Worm (Caenorhabditis elegans) whole organism, late embryonic: ENCODE data around the gene C16A11.10.

Experiments used
- F13H6.1 ChIP-seq: sonication (generic microtip); optimal IDR thresholded peaks from 2 replicates; lab custom pipeline; 2016; ENCODE audit warnings: missing genetic modification characterization, missing compliant biosample characterization
- K02D7.2 ChIP-seq: sonication (generic microtip); optimal IDR thresholded peaks from 2 replicates; lab custom pipeline; 2017; ENCODE audit warnings: mild to moderate bottlenecking, missing genetic modification characterization, missing compliant biosample characterization
- T23F11.4 ChIP-seq: fragments of 200-800 bp; sonication (Bioruptor generic); optimal IDR thresholded peaks from 2 replicates; lab custom pipeline; 2018; ENCODE audit warnings: mild to moderate bottlenecking, missing genetic modification characterization, missing compliant biosample characterization
- Y22D7AL.16 ChIP-seq: sonication (generic microtip); optimal IDR thresholded peaks from 2 replicates; lab custom pipeline; 2016; ENCODE audit warnings: missing genetic modification characterization, missing compliant biosample characterization
- ama-1 ChIP-seq: fragments of 150-350 bp; optimal IDR thresholded peaks from 2 replicates; lab custom pipeline; 2014
- ceh-18 ChIP-seq: sonication (generic microtip); optimal IDR thresholded peaks from 2 replicates; lab custom pipeline; 2016; ENCODE audit warnings: missing genetic modification characterization, missing compliant biosample characterization
- ceh-19 ChIP-seq: fragments of 200-800 bp; sonication (Bioruptor generic); optimal IDR thresholded peaks from 2 replicates; lab custom pipeline; 2018; ENCODE audit warnings: mild to moderate bottlenecking, missing genetic modification characterization, missing compliant biosample characterization
- ceh-2 ChIP-seq: sonication (generic microtip); optimal IDR thresholded peaks from 2 replicates; lab custom pipeline; 2016; ENCODE audit warnings: missing genotype, missing genetic modification characterization, missing compliant biosample characterization
- ceh-22 ChIP-seq: sonication (generic microtip); optimal IDR thresholded peaks from 2 replicates; lab custom pipeline; 2017; ENCODE audit warnings: missing biosample characterization, missing genetic modification characterization
- ceh-31 ChIP-seq: sonication (generic microtip); optimal IDR thresholded peaks from 2 replicates; lab custom pipeline; 2016; ENCODE audit warnings: missing genetic modification characterization, missing compliant biosample characterization
- ceh-48 ChIP-seq: sonication (generic microtip); optimal IDR thresholded peaks from 2 replicates; lab custom pipeline; 2016; ENCODE audit warnings: missing genetic modification characterization, inconsistent platforms, missing compliant biosample characterization
- ceh-6 ChIP-seq: fragments of 200-800 bp; sonication (Bioruptor generic); optimal IDR thresholded peaks from 2 replicates; lab custom pipeline; 2018; ENCODE audit warnings: mild to moderate bottlenecking, missing genetic modification characterization, missing compliant biosample characterization
- ceh-9 ChIP-seq: sonication (generic microtip); optimal IDR thresholded peaks from 2 replicates; lab custom pipeline; 2016; ENCODE audit warnings: mild to moderate bottlenecking, missing genetic modification characterization, inconsistent platforms, missing compliant biosample characterization
- che-1 ChIP-seq: sonication (generic microtip); optimal IDR thresholded peaks from 2 replicates; lab custom pipeline; 2016; ENCODE audit warnings: mild to moderate bottlenecking, missing genetic modification characterization, missing compliant biosample characterization
- dve-1 ChIP-seq: sonication (generic microtip); optimal IDR thresholded peaks from 2 replicates; lab custom pipeline; 2017; ENCODE audit warnings: antibody characterized with exemption, mild to moderate bottlenecking, missing genetic modification characterization, missing compliant biosample characterization
- elt-2 ChIP-seq: sonication (generic microtip); optimal IDR thresholded peaks from 2 replicates; lab custom pipeline; 2016; ENCODE audit warnings: missing genetic modification reagents, missing genetic modification characterization, missing compliant biosample characterization
- elt-4 ChIP-seq: sonication (generic microtip); optimal IDR thresholded peaks from 2 replicates; lab custom pipeline; 2016; ENCODE audit warnings: missing genetic modification characterization, missing compliant biosample characterization
- eyg-1 ChIP-seq: sonication (generic microtip); optimal IDR thresholded peaks from 2 replicates; lab custom pipeline; 2016; ENCODE audit warnings: missing genotype, missing genetic modification characterization, missing compliant biosample characterization
- fax-1 ChIP-seq: sonication (generic microtip); optimal IDR thresholded peaks from 2 replicates; lab custom pipeline; 2016; ENCODE audit warnings: missing genotype, missing genetic modification characterization, missing compliant biosample characterization
- fkh-10 ChIP-seq: fragments of 150-350 bp; optimal IDR thresholded peaks from 2 replicates; lab custom pipeline; 2014; ENCODE audit warnings: missing biosample characterization, missing genetic modification reagents, missing genetic modification characterization
- gmeb-2 ChIP-seq: sonication (generic microtip); optimal IDR thresholded peaks from 2 replicates; lab custom pipeline; 2016; ENCODE audit warnings: missing genetic modification characterization, inconsistent platforms, missing compliant biosample characterization
- hlh-15 ChIP-seq: sonication (generic microtip); optimal IDR thresholded peaks from 2 replicates; lab custom pipeline; 2016; ENCODE audit warnings: missing genetic modification characterization, missing compliant biosample characterization
- hlh-30 ChIP-seq: sonication (generic microtip); optimal IDR thresholded peaks from 2 replicates; lab custom pipeline; 2017; ENCODE audit warnings: antibody characterized with exemption, missing genetic modification characterization, missing compliant biosample characterization; ENCODE audit not compliant: insufficient read depth
- hlh-6 ChIP-seq: sonication (generic microtip); optimal IDR thresholded peaks from 2 replicates; lab custom pipeline; 2016; ENCODE audit warnings: missing genotype, missing genetic modification characterization, missing compliant biosample characterization
- madf-2 ChIP-seq: sonication (generic microtip); optimal IDR thresholded peaks from 2 replicates; lab custom pipeline; 2017; ENCODE audit warnings: missing genetic modification characterization, missing compliant biosample characterization
- mec-3 ChIP-seq: sonication (generic microtip); optimal IDR thresholded peaks from 2 replicates; lab custom pipeline; 2016; ENCODE audit warnings: borderline replicate concordance, missing genetic modification characterization, missing compliant biosample characterization
- nfya-1 ChIP-seq: sonication (generic microtip); optimal IDR thresholded peaks from 2 replicates; lab custom pipeline; 2017; ENCODE audit warnings: missing genetic modification characterization, mild to moderate bottlenecking, missing compliant biosample characterization, antibody characterized with exemption, moderate library complexity
- odd-2 ChIP-seq: sonication (generic microtip); optimal IDR thresholded peaks from 2 replicates; lab custom pipeline; 2017; ENCODE audit warnings: antibody characterized with exemption, mild to moderate bottlenecking, missing genetic modification characterization, missing compliant biosample characterization
- pag-3 ChIP-seq: sonication (generic microtip); optimal IDR thresholded peaks from 2 replicates; lab custom pipeline; 2016; ENCODE audit warnings: missing compliant biosample characterization, missing genetic modification characterization, borderline replicate concordance
- pha-2 ChIP-seq: sonication (generic microtip); optimal IDR thresholded peaks from 2 replicates; lab custom pipeline; 2017; ENCODE audit warnings: mild to moderate bottlenecking, missing genetic modification characterization, missing compliant biosample characterization
- pqm-1 ChIP-seq: sonication (generic microtip); optimal IDR thresholded peaks from 2 replicates; lab custom pipeline; 2016; ENCODE audit warnings: missing genetic modification characterization, missing compliant biosample characterization
- pros-1 ChIP-seq: fragments of 150-350 bp; optimal IDR thresholded peaks from 2 replicates; lab custom pipeline; 2014; ENCODE audit warnings: missing biosample characterization, missing genetic modification reagents, missing genetic modification characterization
- ttx-3 ChIP-seq: sonication (generic microtip); optimal IDR thresholded peaks from 2 replicates; lab custom pipeline; 2016; ENCODE audit warnings: missing genetic modification reagents, missing genetic modification characterization, missing compliant biosample characterization
- unc-3 ChIP-seq, 2 experiments: fragments of 200-800 bp in 1 of 2; sonication (Bioruptor generic) in 1 of 2; sonication (generic microtip) in 1 of 2; conservative IDR thresholded peaks in 1 of 2; optimal IDR thresholded peaks in 1 of 2; 2 replicates each; pipeline versions ENCODE4 v1.3.6 to Lab custom; 2016 to 2022; ENCODE audit warnings: missing compliant biosample characterization in 2 of 2, missing genetic modification characterization in 2 of 2, missing genetic modification reagents in 1 of 2
- unc-42 ChIP-seq: sonication (generic microtip); optimal IDR thresholded peaks from 2 replicates; lab custom pipeline; 2016; ENCODE audit warnings: missing genotype, missing genetic modification characterization, missing compliant biosample characterization
- unc-86 ChIP-seq: sonication (generic microtip); optimal IDR thresholded peaks from 2 replicates; lab custom pipeline; 2016; ENCODE audit warnings: missing genetic modification characterization, missing compliant biosample characterization
- zip-5 ChIP-seq: sonication (generic microtip); optimal IDR thresholded peaks from 2 replicates; lab custom pipeline; 2016; ENCODE audit warnings: missing genetic modification characterization, missing compliant biosample characterization
- ztf-16 ChIP-seq: sonication (generic microtip); optimal IDR thresholded peaks from 2 replicates; lab custom pipeline; 2017; ENCODE audit warnings: missing genetic modification characterization, missing compliant biosample characterization

C16A11.10 gene

DNA sequence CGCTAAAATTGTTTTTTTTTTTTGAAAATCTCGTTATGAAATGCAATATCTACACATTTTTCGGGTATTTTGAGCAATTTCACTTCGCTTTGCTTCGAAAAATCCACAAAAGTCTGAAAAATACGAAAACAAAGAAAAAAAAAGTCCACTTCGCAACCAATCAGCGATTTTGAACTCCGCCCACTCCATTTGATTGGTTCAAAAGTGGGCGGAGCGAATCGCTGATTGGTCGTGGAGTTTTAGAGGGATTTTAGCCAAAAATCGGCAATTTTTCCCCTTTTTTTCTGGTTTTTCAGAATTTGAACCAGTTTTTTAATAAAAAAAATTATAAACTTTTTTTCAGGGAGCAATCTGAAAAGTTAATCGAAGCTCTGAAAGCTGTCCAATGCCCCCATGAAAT is 7.8 kb downstream of the C16A11.10 start:
- TF ChIP-seq nfya-1 (tag; lab: Kevin White, UChicago) (peak; percentile 93), pqm-1 (no peak), T23F11.4 (GFP tag; lab: Kevin White, UChicago) (no peak)
- TF ChIP-seq, all 69 proteins: peak for 1

DNA sequence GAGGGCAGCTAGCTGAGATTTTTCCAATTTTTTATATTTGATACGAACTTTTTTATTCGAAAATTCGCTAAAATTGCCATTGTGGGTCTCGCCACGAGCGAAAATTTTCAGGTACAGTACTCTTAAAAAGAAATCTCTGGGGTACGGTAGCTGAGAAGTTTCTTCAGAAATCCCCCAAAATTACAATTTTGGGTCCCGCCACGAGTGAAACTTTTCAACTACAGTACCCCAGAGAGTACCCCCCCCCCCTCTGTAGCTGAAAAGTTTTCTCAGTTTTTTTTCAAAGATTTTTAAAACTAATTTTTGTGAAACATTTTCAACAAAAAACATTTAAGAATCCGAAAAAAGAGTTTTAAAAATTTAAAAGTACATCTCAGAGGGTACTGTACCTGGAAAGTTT is 13.8 kb downstream of the C16A11.10 start:
- no peak for TF ChIP-seq odd-2
- no peak for TF ChIP-seq K02D7.2 (tag; lab: Kevin White, UChicago)
- TF ChIP-seq che-1, result no peak
- no peak for TF ChIP-seq mec-3 (tag; lab: Kevin White, UChicago)
- no peak for TF ChIP-seq eyg-1 (tag; lab: Kevin White, UChicago)
- no peak for TF ChIP-seq ceh-48
- no peak for TF ChIP-seq fkh-10
- no peak for TF ChIP-seq hlh-30 (tag; lab: Kevin White, UChicago)
- no peak for TF ChIP-seq ama-1 (lab: Kevin White, UChicago)
- no peak for TF ChIP-seq hlh-15 (tag; lab: Kevin White, UChicago)
- TF ChIP-seq gmeb-2 (tag; lab: Kevin White, UChicago), result no peak
- no peak for TF ChIP-seq ztf-16 (tag; lab: Kevin White, UChicago)

DNA sequence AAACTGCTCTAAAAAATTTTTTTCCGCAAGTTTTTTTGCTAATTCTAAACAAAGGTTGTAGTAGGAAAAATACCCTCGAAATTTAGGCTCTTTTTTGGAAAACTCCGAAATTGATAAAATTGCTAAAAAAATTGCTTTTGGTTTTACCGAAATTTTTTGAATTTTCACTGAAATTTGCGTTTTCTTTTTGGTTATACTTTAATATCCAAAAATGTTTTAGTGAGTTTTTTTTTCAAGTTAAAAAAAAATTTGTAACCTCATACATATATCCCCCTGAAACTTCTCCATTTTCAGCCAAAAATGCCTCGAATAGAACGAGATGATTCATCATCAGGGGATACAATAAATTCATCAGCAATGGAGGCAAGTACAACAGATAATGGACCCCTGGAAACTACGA is 15.7 kb downstream of the C16A11.10 start, which contains the start of gene gpa-11:
Gene gpa-11 (plus strand): TSS at position 301 of the 400 bp plus-strand sequence.
- TF ChIP-seq unc-86 (tag; lab: Kevin White, UChicago) (no peak), dve-1 (tag; lab: Kevin White, UChicago) (no peak), fax-1 (tag; lab: Kevin White, UChicago) (no peak), ttx-3 (tag; lab: Kevin White, UChicago) (no peak), odd-2 (no peak), pha-2 (no peak), ceh-18 (no peak), ztf-16 (tag; lab: Kevin White, UChicago) (no peak), ceh-19 (no peak), F13H6.1 (no peak), unc-42 (tag; lab: Kevin White, UChicago) (no peak), zip-5 (tag; lab: Kevin White, UChicago) (no peak)

DNA sequence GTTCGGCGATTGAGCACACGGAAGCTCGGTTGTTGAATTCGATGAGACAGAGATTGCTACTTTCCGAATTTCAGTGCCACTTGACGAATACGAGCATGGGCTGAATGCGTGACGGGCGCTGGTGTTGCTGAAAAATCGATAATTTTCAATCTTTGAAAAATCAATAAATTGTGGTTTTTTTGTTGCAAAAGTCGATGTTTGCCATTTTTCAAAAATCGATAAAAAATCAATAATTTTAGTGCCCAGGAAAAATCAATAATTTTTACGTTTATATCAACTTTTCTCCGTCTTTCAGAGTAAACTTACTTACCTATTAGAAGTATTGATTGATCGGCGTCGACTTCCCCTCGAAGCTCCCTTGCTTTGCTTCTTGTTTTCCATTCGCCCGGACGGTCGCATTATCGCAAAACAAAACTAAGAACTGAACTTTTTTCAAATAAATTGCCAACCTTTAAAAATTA is 25.4 kb downstream of the C16A11.10 start, which contains the start of gene C16A11.7:
Gene C16A11.7 (minus strand): TSS at position 411 of the 461 bp plus-strand sequence.
- TF ChIP-seq ceh-48, result peak; percentile 56
- TF ChIP-seq pros-1 (tag; lab: Kevin White, UChicago), result no peak
- TF ChIP-seq ceh-9 (tag; lab: Kevin White, UChicago), result no peak

DNA sequence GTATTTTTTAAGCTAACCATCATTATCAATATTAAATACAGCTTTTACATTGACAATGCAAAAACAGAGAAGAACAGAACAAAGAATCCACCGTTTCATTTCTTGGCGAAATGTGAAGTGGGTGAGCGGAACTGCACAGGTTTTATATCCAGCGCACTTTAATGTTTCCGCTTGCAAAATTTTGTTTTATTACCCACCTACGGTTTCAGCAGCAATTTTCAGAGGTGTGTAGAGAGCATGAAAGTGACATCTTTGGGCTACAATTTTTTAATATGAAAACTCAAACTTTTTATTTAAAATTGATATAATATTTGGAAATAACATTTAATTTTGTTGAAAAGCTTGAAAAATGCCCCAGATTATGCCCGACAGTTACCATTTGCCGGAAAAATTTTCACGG is 27.5 kb downstream of the C16A11.10 start, which contains the start of gene clec-135:
Gene clec-135 (minus strand): TSS at position 101 of the 400 bp plus-strand sequence.
- no peak for TF ChIP-seq pag-3
- no peak for TF ChIP-seq ttx-3 (tag; lab: Kevin White, UChicago)
- TF ChIP-seq elt-2, result no peak
- no peak for TF ChIP-seq Y22D7AL.16 (tag; lab: Kevin White, UChicago)
- no peak for TF ChIP-seq ceh-2 (tag; lab: Kevin White, UChicago)
- TF ChIP-seq hlh-15 (tag; lab: Kevin White, UChicago), result no peak
- no peak for TF ChIP-seq hlh-6 (tag; lab: Kevin White, UChicago)
- no peak for TF ChIP-seq unc-3 (GFP tag; conservative IDR thresholded peaks at IDR 0.05; lab: Robert Waterston, UW)
- TF ChIP-seq unc-3 (tag; optimal IDR thresholded peaks at IDR 0.05; lab: Kevin White, UChicago), result no peak
- TF ChIP-seq ceh-6 (GFP tag; lab: Kevin White, UChicago), result no peak
- TF ChIP-seq che-1, result no peak
- no peak for TF ChIP-seq ceh-22 (tag; lab: Kevin White, UChicago)
- no peak for TF ChIP-seq madf-2 (tag; lab: Kevin White, UChicago)
- no peak for TF ChIP-seq ceh-31 (tag; lab: Kevin White, UChicago)
- no peak for TF ChIP-seq unc-42 (tag; lab: Kevin White, UChicago)
- no peak for TF ChIP-seq unc-86 (tag; lab: Kevin White, UChicago)
- TF ChIP-seq eyg-1 (tag; lab: Kevin White, UChicago), result no peak
- TF ChIP-seq F13H6.1, result no peak
- TF ChIP-seq ceh-18, result no peak
- TF ChIP-seq elt-4, result no peak
